Comparison of ENCODE assay signal across 2 fruit fly cellular contexts in the genomic region with DNA sequence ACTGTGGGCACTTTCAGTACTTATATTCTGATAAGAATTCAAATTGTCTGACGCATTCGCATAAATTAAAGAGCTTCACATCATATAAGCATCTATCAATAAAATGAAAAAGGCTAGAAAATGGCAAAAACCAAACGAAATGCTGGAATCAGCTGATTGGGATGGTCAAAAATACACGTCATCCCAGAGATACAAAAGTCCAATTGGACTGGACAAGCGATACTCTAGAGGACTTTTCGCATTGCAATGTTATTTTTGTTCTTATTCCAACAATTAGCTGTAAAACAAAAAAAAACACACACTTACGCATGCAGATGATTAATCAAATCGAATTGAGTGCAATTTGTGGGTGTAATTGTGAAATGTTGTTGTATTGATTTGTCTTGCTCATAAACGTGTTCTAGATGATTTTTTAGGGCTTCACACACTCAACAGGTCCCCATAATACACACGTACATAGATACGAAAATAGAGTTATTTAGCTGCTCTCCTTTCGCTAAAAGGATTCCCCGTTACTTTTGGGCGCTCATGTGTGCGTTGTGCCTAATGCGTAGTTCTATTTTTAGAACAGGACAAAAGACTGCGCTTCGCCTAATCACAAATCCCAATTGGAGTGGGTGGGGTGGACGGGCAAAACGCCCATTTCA.
TF ChIP-seq lines count a peak whose summit lies in the region.

No protein-coding gene starts in this region.

- TF ChIP-seq CTCF in whole organism, embryonic (GFP tag; optimal IDR thresholded peaks at IDR 0.05; lab: Kevin White, UChicago): no peak

TF ChIP-seq in whole organism, adult, 20 proteins besides CTCF, POLR2A, EP300 and RAD21:
- TF ChIP-seq CG1620 (GFP tag; optimal IDR thresholded peaks at IDR 0.05; lab: Kevin White, UChicago) (no peak), CG33017 (tag; optimal IDR thresholded peaks at IDR 0.05; lab: Kevin White, UChicago) (no peak), CG7045 (GFP tag; optimal IDR thresholded peaks at IDR 0.05; lab: Kevin White, UChicago) (no peak), CG14711 (tag; optimal IDR thresholded peaks at IDR 0.05; lab: Kevin White, UChicago) (no peak), pad (GFP tag; optimal IDR thresholded peaks at IDR 0.05; lab: Kevin White, UChicago) (peak; percentile 40), ovo (GFP tag; optimal IDR thresholded peaks at IDR 0.05; lab: Kevin White, UChicago) (no peak), CG5204 (GFP tag; optimal IDR thresholded peaks at IDR 0.05; lab: Kevin White, UChicago) (no peak), kay (GFP tag; lab: Kevin White, UChicago; ENCODE audit: borderline replicate concordance) (no peak), Hr96 (GFP tag; optimal IDR thresholded peaks at IDR 0.05; lab: Kevin White, UChicago) (no peak)

TF ChIP-seq in whole organism, embryonic, 481 proteins besides CTCF, POLR2A, EP300 and RAD21:
- TF ChIP-seq Xbp1 (GFP tag; optimal IDR thresholded peaks at IDR 0.05; lab: Kevin White, UChicago) (peak; percentile 33), Elba2 (GFP tag; optimal IDR thresholded peaks at IDR 0.05; lab: Kevin White, UChicago) (peak; percentile 16), insv (GFP tag; optimal IDR thresholded peaks at IDR 0.05; lab: Kevin White, UChicago) (peak; percentile 35 to 90), kah (GFP tag; optimal IDR thresholded peaks at IDR 0.05; lab: Kevin White, UChicago) (peak; percentile 39), Sry-β (GFP tag; optimal IDR thresholded peaks at IDR 0.05; lab: Kevin White, UChicago) (no peak), scrt (GFP tag; optimal IDR thresholded peaks at IDR 0.05; lab: Kevin White, UChicago) (peak; percentile 88)
